Fruit fly (Drosophila melanogaster) whole organism, prepupa: Measurements from ENCODE around the gene OdsH.

Source experiments
- Blimp-1 ChIP-seq: fragments of 200-800 bp; sonication (Bioruptor generic); optimal IDR thresholded peaks from 3 replicates; lab custom pipeline; 2017; ENCODE audit warnings: missing biosample characterization, missing genetic modification characterization, mild to moderate bottlenecking, moderate library complexity, missing genetic modification reagents
- CG11902 ChIP-seq: fragments of 200-800 bp; sonication (Bioruptor generic); optimal IDR thresholded peaks from 3 replicates; lab custom pipeline; 2016; ENCODE audit warnings: missing biosample characterization, missing genetic modification characterization
- CG16779 ChIP-seq: fragments of 200-800 bp; sonication (Bioruptor generic); optimal IDR thresholded peaks from 3 replicates; lab custom pipeline; 2017; ENCODE audit warnings: missing biosample characterization, mild to moderate bottlenecking, missing genetic modification characterization
- CG3032 ChIP-seq: fragments of 200-800 bp; optimal IDR thresholded peaks from 2 replicates; lab custom pipeline; 2019; ENCODE audit warnings: missing biosample characterization, mild to moderate bottlenecking, missing genetic modification characterization, moderate library complexity
- CG31627 ChIP-seq: fragments of 200-800 bp; sonication (Bioruptor generic); optimal IDR thresholded peaks from 3 replicates; lab custom pipeline; 2016; ENCODE audit warnings: missing biosample characterization, missing genetic modification characterization
- CG32006 ChIP-seq: fragments of 200-800 bp; sonication (Bioruptor generic); optimal IDR thresholded peaks from 3 replicates; lab custom pipeline; 2017; ENCODE audit warnings: missing biosample characterization, mild to moderate bottlenecking, missing genetic modification characterization
- CG4318 ChIP-seq: fragments of 200-800 bp; sonication (Bioruptor generic); optimal IDR thresholded peaks from 3 replicates; lab custom pipeline; 2017; ENCODE audit warnings: missing biosample characterization, mild to moderate bottlenecking, missing genetic modification characterization
- CG6163 ChIP-seq: fragments of 200-800 bp; sonication (Bioruptor generic); IDR thresholded peaks from 3 replicates; pipeline ENCODE4 v1.3.6; 2022; ENCODE audit warnings: missing biosample characterization, missing genetic modification characterization
- CG6276 ChIP-seq: fragments of 200-800 bp; sonication (Bioruptor generic); optimal IDR thresholded peaks from 2 replicates; lab custom pipeline; 2017; ENCODE audit warnings: missing biosample characterization, mild to moderate bottlenecking, missing genetic modification characterization
- CG6792 ChIP-seq: fragments of 200-800 bp; sonication (Bioruptor generic); optimal IDR thresholded peaks from 3 replicates; lab custom pipeline; 2016; ENCODE audit warnings: missing biosample characterization, missing genetic modification characterization
- CG6808 ChIP-seq: fragments of 200-800 bp; sonication (Bioruptor generic); optimal IDR thresholded peaks from 3 replicates; lab custom pipeline; 2017; ENCODE audit warnings: missing biosample characterization, missing genetic modification characterization, mild to moderate bottlenecking, moderate library complexity, missing genetic modification reagents
- CG7368 ChIP-seq: fragments of 200-800 bp; sonication (Bioruptor generic); optimal IDR thresholded peaks from 3 replicates; lab custom pipeline; 2016; ENCODE audit warnings: missing biosample characterization, missing genetic modification characterization
- CG8119 ChIP-seq: fragments of 200-800 bp; sonication (Bioruptor generic); IDR thresholded peaks from 3 replicates; pipeline ENCODE4 v1.3.6; 2022; ENCODE audit warnings: missing biosample characterization, missing genetic modification characterization
- CG8319 ChIP-seq: fragments of 200-800 bp; sonication (Bioruptor generic); optimal IDR thresholded peaks from 3 replicates; lab custom pipeline; 2016; ENCODE audit warnings: missing biosample characterization, missing genetic modification characterization
- CG9139 ChIP-seq: fragments of 200-800 bp; sonication (Bioruptor generic); optimal IDR thresholded peaks from 3 replicates; lab custom pipeline; 2017; ENCODE audit warnings: missing biosample characterization, mild to moderate bottlenecking, missing genetic modification characterization
- Eip78C ChIP-seq: fragments of 200-800 bp; sonication (Bioruptor generic); peaks from one replicate; lab custom pipeline; 2016; ENCODE audit warnings: missing biosample characterization, missing genetic modification characterization
- Eip93F ChIP-seq: fragments of 200-800 bp; sonication (Bioruptor generic); optimal IDR thresholded peaks from 2 replicates; lab custom pipeline; 2016; ENCODE audit warnings: missing biosample characterization, mild to moderate bottlenecking, missing genetic modification characterization
- Ets21C ChIP-seq: fragments of 200-800 bp; sonication (Bioruptor generic); optimal IDR thresholded peaks from 3 replicates; lab custom pipeline; 2016; ENCODE audit warnings: missing biosample characterization, missing genetic modification characterization
- Gug ChIP-seq: fragments of 200-800 bp; sonication (Bioruptor generic); IDR thresholded peaks from 2 replicates; pipeline ENCODE4 v1.3.6; 2022; ENCODE audit warnings: missing biosample characterization, missing genetic modification characterization
- Hr39 ChIP-seq: fragments of 200-800 bp; sonication (Bioruptor generic); optimal IDR thresholded peaks from 2 replicates; lab custom pipeline; 2016; ENCODE audit warnings: missing biosample characterization, missing genetic modification characterization
- OdsH ChIP-seq: fragments of 200-800 bp; sonication (Bioruptor generic); optimal IDR thresholded peaks from 3 replicates; lab custom pipeline; 2016; ENCODE audit warnings: missing biosample characterization, missing genetic modification characterization
- Sox102F ChIP-seq: fragments of 200-800 bp; sonication (Bioruptor generic); optimal IDR thresholded peaks from 2 replicates; lab custom pipeline; 2016; ENCODE audit warnings: missing biosample characterization, mild to moderate bottlenecking, missing genetic modification characterization
- Sox14 ChIP-seq: fragments of 200-800 bp; sonication (Bioruptor generic); optimal IDR thresholded peaks from 3 replicates; lab custom pipeline; 2016; ENCODE audit warnings: missing biosample characterization, missing genetic modification characterization
- Sox15 ChIP-seq: fragments of 200-800 bp; sonication (Bioruptor generic); optimal IDR thresholded peaks from 3 replicates; lab custom pipeline; 2016; ENCODE audit warnings: missing biosample characterization, missing genetic modification characterization
- achi ChIP-seq: fragments of 200-800 bp; sonication (Bioruptor generic); optimal IDR thresholded peaks from 3 replicates; lab custom pipeline; 2016; ENCODE audit warnings: missing biosample characterization, missing genetic modification characterization
- acj6 ChIP-seq: fragments of 200-800 bp; sonication (Bioruptor generic); optimal IDR thresholded peaks from 3 replicates; lab custom pipeline; 2016; ENCODE audit warnings: missing biosample characterization, missing genetic modification characterization
- cyc ChIP-seq: fragments of 200-800 bp; sonication (Bioruptor generic); optimal IDR thresholded peaks from 3 replicates; lab custom pipeline; 2016; ENCODE audit warnings: missing biosample characterization, missing genetic modification characterization
- dac ChIP-seq: fragments of 200-800 bp; sonication (Bioruptor generic); optimal IDR thresholded peaks from 2 replicates; lab custom pipeline; 2017; ENCODE audit warnings: missing biosample characterization, mild to moderate bottlenecking, missing genetic modification characterization
- dsx ChIP-seq: fragments of 200-800 bp; optimal IDR thresholded peaks from 3 replicates; lab custom pipeline; 2019; ENCODE audit warnings: missing biosample characterization, mild to moderate bottlenecking, missing genetic modification characterization, moderate library complexity; ENCODE audit not compliant: poor library complexity, severe bottlenecking
- eg ChIP-seq: fragments of 200-800 bp; sonication (Bioruptor generic); IDR thresholded peaks from 3 replicates; pipeline ENCODE4 v1.3.6; 2022; ENCODE audit warnings: missing biosample characterization, missing genetic modification characterization
- esn ChIP-seq: fragments of 200-800 bp; sonication (Bioruptor generic); optimal IDR thresholded peaks from 2 replicates; lab custom pipeline; 2016; ENCODE audit warnings: missing biosample characterization, mild to moderate bottlenecking, missing genetic modification characterization, moderate library complexity
- fkh ChIP-seq: fragments of 200-800 bp; sonication (Bioruptor generic); optimal IDR thresholded peaks from 3 replicates; lab custom pipeline; 2017; ENCODE audit warnings: missing biosample characterization, mild to moderate bottlenecking, missing genetic modification characterization, moderate library complexity
- ss ChIP-seq, 2 experiments: fragments of 200-800 bp; sonication (Bioruptor generic); optimal IDR thresholded peaks; 2 replicates in 1 of 2; 3 replicates in 1 of 2; lab custom pipeline; 2017 to 2018; ENCODE audit warnings: mild to moderate bottlenecking in 2 of 2, missing biosample characterization in 2 of 2, missing genetic modification characterization in 2 of 2, moderate library complexity in 1 of 2
- svp ChIP-seq: fragments of 200-800 bp; sonication (Bioruptor generic); peaks from one replicate; lab custom pipeline; 2016; ENCODE audit warnings: missing biosample characterization, missing genetic modification characterization
- vri ChIP-seq: fragments of 200-800 bp; sonication (Bioruptor generic); optimal IDR thresholded peaks from 3 replicates; lab custom pipeline; 2016; ENCODE audit warnings: missing biosample characterization, mild to moderate bottlenecking, missing genetic modification characterization

OdsH gene

DNA sequence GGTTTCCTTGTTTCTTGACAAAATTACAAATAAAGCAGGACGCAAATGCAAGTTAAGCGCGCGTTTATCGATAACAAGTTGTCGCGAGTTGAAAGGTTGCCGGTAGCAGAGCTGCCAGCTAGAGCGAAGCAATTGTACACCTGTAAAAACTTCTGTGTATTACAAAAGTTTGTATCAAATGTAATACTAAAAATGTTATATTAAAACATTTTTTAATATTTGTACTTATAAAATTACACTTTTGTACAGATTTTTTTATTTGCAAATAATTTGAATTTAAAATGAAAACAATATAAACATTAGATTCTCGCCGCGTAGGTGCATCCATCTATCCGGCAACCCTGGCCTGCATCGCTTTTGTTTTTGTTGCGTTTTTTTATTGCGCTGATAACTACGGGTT is 53.8 kb downstream of the OdsH start, which contains the start of the genes CG8142 and Ucp4A (continued):
- TF ChIP-seq CG3032 (tag; lab: Kevin White, UChicago) (peak; percentile 94), esn (GFP tag; lab: Kevin White, UChicago) (peak; percentile 84), Eip78C (peak; percentile 96), Eip93F (peak; percentile 76), dac (GFP tag; lab: Kevin White, UChicago) (peak; percentile 69), CG6792 (peak; percentile 88), Ets21C (GFP tag; lab: Kevin White, UChicago) (peak; percentile 69), acj6 (GFP tag; lab: Kevin White, UChicago) (peak; percentile 91), CG8319 (peak; percentile 84), vri (GFP tag; lab: Kevin White, UChicago) (peak; percentile 51), CG6163 (GFP tag; lab: Robert Waterston, UW) (peak; percentile 95), CG6276 (GFP tag; lab: Kevin White, UChicago) (no peak), CG31627 (GFP tag; lab: Kevin White, UChicago) (peak; percentile 82), CG4318 (GFP tag; lab: Kevin White, UChicago) (no peak)

dm6 chrX:17845820-17846379 is 55.1 kb downstream of the OdsH start:
- TF ChIP-seq CG7368 (GFP tag; lab: Kevin White, UChicago) = no peak
- TF ChIP-seq ss (GFP tag; optimal IDR thresholded peaks at IDR 0.05; lab: Kevin White, UChicago) = no peak
- TF ChIP-seq Blimp-1 (GFP tag; lab: Kevin White, UChicago) = no peak
- no peak for TF ChIP-seq Sox102F (GFP tag; lab: Kevin White, UChicago)
- no peak for TF ChIP-seq Eip78C
- TF ChIP-seq OdsH (GFP tag; lab: Kevin White, UChicago) = no peak
- no peak for TF ChIP-seq Gug (GFP tag; lab: Robert Waterston, UW)
- peak; percentile 56 for TF ChIP-seq fkh (GFP tag; lab: Kevin White, UChicago)

- TF ChIP-seq CG31627 (GFP tag; lab: Kevin White, UChicago) = no peak
- peak; percentile 100 for TF ChIP-seq fkh (GFP tag; lab: Kevin White, UChicago)
- no peak for TF ChIP-seq CG9139
- 0 out of 3 replicates have a peak, but pooled peaks have one; percentile 16 for TF ChIP-seq CG6163 (GFP tag; lab: Robert Waterston, UW)
- no peak for TF ChIP-seq achi (GFP tag; lab: Kevin White, UChicago)
- TF ChIP-seq Eip78C = peak; percentile 69
- no peak for TF ChIP-seq Ets21C (GFP tag; lab: Kevin White, UChicago)
- TF ChIP-seq esn (GFP tag; lab: Kevin White, UChicago) = peak; percentile 38
Measured at dm6 chrX:17850179-17850578, 59.4 kb downstream of the OdsH start, which contains the start of the genes CG15814 and Spt7. Gene CG15814 (minus strand): TSS chrX:17850342. Gene Spt7 (plus strand): TSS chrX:17850460.

dm6 chrX:17852457-17852856 is 61.6 kb downstream of the OdsH start, which contains the start of gene CG32554:
Gene CG32554 (minus strand): TSS chrX:17852685.
- TF ChIP-seq fkh (GFP tag; lab: Kevin White, UChicago) (peak; percentile 89), Hr39 (GFP tag; lab: Kevin White, UChicago) (no peak)

DNA sequence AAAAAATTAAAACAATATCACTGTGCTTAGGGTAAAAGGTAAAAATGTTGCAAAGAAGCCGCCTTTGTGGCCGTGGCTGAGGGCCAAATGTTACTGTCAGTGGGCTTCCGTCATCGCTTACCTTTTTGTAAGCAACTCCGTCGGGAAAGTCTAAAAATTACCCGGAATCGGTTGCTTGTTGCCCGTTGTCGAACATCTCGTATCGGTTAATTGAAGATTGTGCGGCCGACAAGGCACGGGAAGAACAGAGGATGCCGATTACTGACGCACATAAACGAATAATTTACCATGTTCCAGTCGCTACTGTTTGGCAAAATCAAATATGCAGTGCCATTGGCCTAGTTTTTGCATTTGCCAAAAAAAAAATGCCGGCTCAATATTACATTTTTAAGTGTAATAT is 65.2 kb downstream of the OdsH start, which contains the start of gene Mco4:
TSS of gene Mco4 (minus strand) at position 101 of the 400 bp plus-strand sequence.
- no peak for TF ChIP-seq fkh (GFP tag; lab: Kevin White, UChicago)
- no peak for TF ChIP-seq CG8119 (GFP tag; lab: Robert Waterston, UW)
- no peak for TF ChIP-seq CG6276 (GFP tag; lab: Kevin White, UChicago)
- TF ChIP-seq Sox14 (GFP tag; lab: Kevin White, UChicago) = no peak
- no peak for TF ChIP-seq Sox15 (GFP tag; lab: Kevin White, UChicago)
- TF ChIP-seq eg = no peak
- TF ChIP-seq CG11902 (GFP tag; lab: Kevin White, UChicago) = no peak
- TF ChIP-seq CG32006 (GFP tag; lab: Kevin White, UChicago) = no peak
- TF ChIP-seq cyc (GFP tag; lab: Kevin White, UChicago) = no peak
- TF ChIP-seq CG6808 (GFP tag; lab: Kevin White, UChicago) = no peak
- TF ChIP-seq dsx (GFP tag; lab: Kevin White, UChicago) = no peak
- TF ChIP-seq svp (GFP tag; lab: Kevin White, UChicago) = no peak
- no peak for TF ChIP-seq CG16779 (tag; lab: Kevin White, UChicago)
